Fruit fly (Drosophila melanogaster): ENCODE results near the gene CG15601.

CG15601 gene

DNA sequence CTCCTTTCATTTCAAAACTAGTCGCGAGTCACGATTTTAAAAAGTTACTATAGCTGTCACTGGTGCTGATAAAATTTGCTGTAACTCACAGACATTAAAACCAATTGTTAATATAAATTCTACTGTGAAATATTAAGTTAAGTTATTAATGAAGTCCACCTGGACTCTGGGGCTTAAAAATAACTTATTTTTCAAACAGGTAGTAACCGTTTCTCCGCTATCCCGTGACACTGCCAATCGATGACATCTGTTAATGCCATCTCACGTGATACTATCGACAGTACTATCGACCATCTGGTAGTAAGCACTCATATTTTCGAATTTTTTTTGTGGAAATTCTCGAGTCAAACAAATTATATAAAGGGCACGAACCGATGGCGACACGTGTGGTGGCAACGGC is 23.5 kb downstream of the CG15601 start, which contains the start of the genes CG12379 and MagR (continued):
- TF ChIP-seq Scr (GFP tag; IDR thresholded peaks at IDR 0.05; ENCODE audit: partially characterized antibody) (peak; percentile 83), tgo (GFP tag; IDR thresholded peaks at IDR 0.05) (peak; percentile 42; the same call in 1 of the 3 replicates), ro (GFP tag; IDR thresholded peaks at IDR 0.05) (0 out of 2 replicates have a peak, but pooled peaks have one; percentile 14), HHEX (GFP tag; optimal IDR thresholded peaks at IDR 0.05) (no peak), CG34224 (GFP tag; IDR thresholded peaks at IDR 0.05; ENCODE audit: partially characterized antibody) (peak; percentile 71), CG18011 (GFP tag; optimal IDR thresholded peaks at IDR 0.05) (peak; percentile 25), esg (GFP tag; conservative IDR thresholded peaks at IDR 0.05) (peak; percentile 51; the same call in 1 of the 2 replicates), D (optimal IDR thresholded peaks at IDR 0.05) (no peak), D (GFP tag; optimal IDR thresholded peaks at IDR 0.05) (no peak), vfl (GFP tag; optimal IDR thresholded peaks at IDR 0.05) (peak; percentile 31), Gsc (GFP tag; IDR thresholded peaks at IDR 0.05) (no peak), Atf3 (GFP tag; optimal IDR thresholded peaks at IDR 0.05) (no peak), cas (GFP tag; IDR thresholded peaks at IDR 0.05) (no peak), CG3847 (GFP tag; IDR thresholded peaks at IDR 0.05) (peak; percentile 71), CG11247 (GFP tag; IDR thresholded peaks at IDR 0.05) (no peak), CG9215 (GFP tag; IDR thresholded peaks at IDR 0.05) (peak; percentile 63), B-H1 (GFP tag; IDR thresholded peaks at IDR 0.05) (no peak), CG8281 (tag; optimal IDR thresholded peaks at IDR 0.05) (no peak), E2f2 (GFP tag; IDR thresholded peaks at IDR 0.05) (peak; percentile 34; the same call in 1 of the 2 replicates), CG1832 (GFP tag; optimal IDR thresholded peaks at IDR 0.05) (no peak), CG4404 (GFP tag; IDR thresholded peaks at IDR 0.05) (peak; percentile 55; the same call in 1 of the 2 replicates), NFAT (GFP tag; IDR thresholded peaks at IDR 0.05) (peak; percentile 39; the same call in 1 of the 2 replicates), usp (GFP tag; optimal IDR thresholded peaks at IDR 0.05) (no peak), CG33557 (GFP tag; optimal IDR thresholded peaks at IDR 0.05) (peak; percentile 64), CG9932 (GFP tag; IDR thresholded peaks at IDR 0.05) (peak; percentile 74), CG13123 (GFP tag; optimal IDR thresholded peaks at IDR 0.05) (no peak), CG4424 (GFP tag; optimal IDR thresholded peaks at IDR 0.05) (peak; percentile 49), sc (optimal IDR thresholded peaks at IDR 0.05) (no peak), sc (GFP tag; optimal IDR thresholded peaks at IDR 0.05) (no peak), CG14667 (GFP tag; IDR thresholded peaks at IDR 0.05) (no peak), Oaz (GFP tag; IDR thresholded peaks at IDR 0.05) (peak; percentile 48; the same call in 1 of the 2 replicates), CG9797 (GFP tag; optimal IDR thresholded peaks at IDR 0.05) (no peak), CG1603 (tag; optimal IDR thresholded peaks at IDR 0.05) (peak; percentile 57), CG3726 (GFP tag; IDR thresholded peaks at IDR 0.05) (no peak), sr (GFP tag; IDR thresholded peaks at IDR 0.05) (no peak), Dad (GFP tag; optimal IDR thresholded peaks at IDR 0.05) (peak; percentile 48), Hey (tag; optimal IDR thresholded peaks at IDR 0.05) (no peak), HmgD (GFP tag; optimal IDR thresholded peaks at IDR 0.05) (peak; percentile 9), row (GFP tag; IDR thresholded peaks at IDR 0.05) (peak; percentile 95), CG9727 (GFP tag; optimal IDR thresholded peaks at IDR 0.05) (peak; percentile 64), bab2 (GFP tag; optimal IDR thresholded peaks at IDR 0.05) (peak; percentile 59), Dip3 (GFP tag; optimal IDR thresholded peaks at IDR 0.05) (peak; percentile 34), CG15514 (GFP tag; optimal IDR thresholded peaks at IDR 0.05) (peak; percentile 58), CG7786 (GFP tag; optimal IDR thresholded peaks at IDR 0.05) (peak; percentile 56), disco-r (GFP tag; optimal IDR thresholded peaks at IDR 0.05) (peak; percentile 18), lbe (GFP tag; optimal IDR thresholded peaks at IDR 0.05) (no peak), CG12219 (GFP tag; optimal IDR thresholded peaks at IDR 0.05) (no peak), nom (GFP tag; optimal IDR thresholded peaks at IDR 0.05) (peak; percentile 28), btn (GFP tag; optimal IDR thresholded peaks at IDR 0.05) (no peak), bcd (GFP tag; optimal IDR thresholded peaks at IDR 0.05) (no peak), CG5245 (GFP tag; optimal IDR thresholded peaks at IDR 0.05) (no peak), bowl (GFP tag; IDR thresholded peaks at IDR 0.05) (no peak), grau (tag; optimal IDR thresholded peaks at IDR 0.05) (peak; percentile 70)

All from whole organism, embryonic.